Worm (Caenorhabditis elegans) whole organism, mixed stage, embryonic: ENCODE data around the gene C34F11.5.

ENCODE experiments used
- M03D4.4 ChIP-seq: sonication (generic microtip); optimal IDR thresholded peaks from 2 replicates; lab custom pipeline; 2017; ENCODE audit warnings: mild to moderate bottlenecking, missing genetic modification characterization, missing compliant biosample characterization
- elt-1 ChIP-seq: sonication (generic microtip); optimal IDR thresholded peaks from 2 replicates; lab custom pipeline; 2017; ENCODE audit warnings: missing genetic modification characterization, mild to moderate bottlenecking, missing compliant biosample characterization, antibody characterized with exemption, moderate library complexity, borderline replicate concordance; ENCODE audit not compliant: insufficient read depth
- lin-13 ChIP-seq: fragments of 150-350 bp; optimal IDR thresholded peaks from 2 replicates; lab custom pipeline; 2014; ENCODE audit warnings: missing biosample characterization, missing genetic modification characterization
- lsy-2 ChIP-seq: fragments of 150-350 bp; optimal IDR thresholded peaks from 2 replicates; lab custom pipeline; 2014; ENCODE audit warnings: missing biosample characterization, missing genetic modification characterization
- nhr-28 ChIP-seq: fragments of 150-350 bp; optimal IDR thresholded peaks from 2 replicates; lab custom pipeline; 2014; ENCODE audit warnings: missing biosample characterization, missing genetic modification characterization
- nhr-76 ChIP-seq: sonication (generic microtip); optimal IDR thresholded peaks from 2 replicates; lab custom pipeline; 2017; ENCODE audit warnings: missing biosample characterization, missing genetic modification characterization
- unc-39 ChIP-seq: fragments of 150-350 bp; optimal IDR thresholded peaks from 2 replicates; lab custom pipeline; 2014; ENCODE audit warnings: missing biosample characterization, missing genetic modification characterization
- zip-8 ChIP-seq: fragments of 150-350 bp; optimal IDR thresholded peaks from 2 replicates; lab custom pipeline; 2014; ENCODE audit warnings: missing biosample characterization, missing genetic modification characterization

DNA sequence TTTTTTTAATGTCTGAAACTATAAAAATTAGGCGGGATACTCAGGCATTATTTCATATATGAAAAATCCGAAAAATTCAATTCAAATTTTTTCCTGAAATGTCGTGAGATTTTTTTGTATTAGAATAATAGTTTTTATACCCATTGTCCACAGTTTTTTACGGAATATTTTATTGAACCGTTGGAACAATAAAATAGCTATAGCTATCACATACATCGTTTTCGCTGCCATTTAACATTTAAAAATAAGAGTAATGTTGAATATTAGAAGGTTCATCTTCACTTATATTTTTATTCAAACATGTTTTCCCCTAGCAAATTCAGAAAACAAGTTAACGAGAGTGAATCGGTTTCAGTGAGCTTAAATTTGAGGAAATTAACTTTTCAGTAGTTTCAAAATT, 24.0 kb upstream of the C34F11.5 start, which contains the start of gene C27D6.15:
- TF ChIP-seq nhr-28 (tag; lab: Kevin White, UChicago) (no peak), lsy-2 (tag; lab: Kevin White, UChicago) (no peak), nhr-76 (no peak), elt-1 (no peak), unc-39 (no peak), M03D4.4 (tag; lab: Kevin White, UChicago) (no peak), zip-8 (no peak), lin-13 (no peak)
